Fruit fly (Drosophila melanogaster) ovary, adult (tissue): Measurements from ENCODE around the gene Tengl2.

ENCODE experiments used
- CG17801 ChIP-seq: fragments of 200-800 bp; optimal IDR thresholded peaks from 2 replicates; lab custom pipeline; 2019; ENCODE audit warnings: missing biosample characterization, mild to moderate bottlenecking, missing genetic modification characterization, moderate library complexity; ENCODE audit not compliant: partially characterized antibody

Tengl2 gene

DNA sequence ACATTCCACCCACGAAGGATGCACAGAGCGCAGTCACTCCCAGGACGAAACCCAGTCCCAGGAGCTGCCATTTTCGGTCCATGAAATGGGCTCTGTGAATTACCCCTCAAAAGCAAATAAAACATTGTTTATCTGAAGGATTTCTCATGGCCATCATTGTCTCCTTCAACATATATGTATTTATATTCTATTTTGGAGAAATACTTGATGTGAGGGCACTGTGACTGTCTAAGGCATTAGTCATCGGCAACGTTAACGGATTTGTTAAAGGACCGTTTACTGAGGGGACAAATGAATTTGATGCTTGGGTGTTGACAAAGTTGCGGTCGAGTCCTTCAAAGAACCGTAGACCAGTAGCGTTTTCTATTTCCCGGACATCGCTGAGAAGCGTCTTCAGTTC lies at the start of gene Tengl2:
Tengl2 (minus strand) TSS at position 101 of the 400 bp plus-strand sequence.
- no peak for TF ChIP-seq CG17801 (GFP tag; lab: Kevin White, UChicago)

DNA sequence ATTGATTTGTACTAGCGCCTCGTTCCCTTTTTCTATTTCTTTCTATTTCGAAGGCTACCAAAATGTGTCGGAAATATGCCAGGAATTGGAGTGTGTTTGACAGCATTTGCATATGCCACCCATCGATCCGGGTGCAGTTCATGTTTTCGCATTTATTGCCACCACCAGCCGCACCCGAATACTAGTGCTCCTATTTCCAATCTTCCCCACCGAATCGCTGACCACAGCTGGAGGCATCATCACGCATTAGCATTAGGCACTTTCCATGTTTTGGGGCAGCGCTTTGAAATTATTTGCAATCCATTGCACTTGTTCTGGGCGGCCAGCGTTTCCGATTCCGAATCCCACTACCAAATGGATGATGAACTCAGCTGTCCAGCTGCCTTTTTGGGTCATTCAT lies 48.6 kb upstream of the Tengl2 start, which contains the start of gene CG42658:
CG42658 (minus strand) TSS at position 101 of the 400 bp plus-strand sequence.
- TF ChIP-seq CG17801 (GFP tag; lab: Kevin White, UChicago): no peak

DNA sequence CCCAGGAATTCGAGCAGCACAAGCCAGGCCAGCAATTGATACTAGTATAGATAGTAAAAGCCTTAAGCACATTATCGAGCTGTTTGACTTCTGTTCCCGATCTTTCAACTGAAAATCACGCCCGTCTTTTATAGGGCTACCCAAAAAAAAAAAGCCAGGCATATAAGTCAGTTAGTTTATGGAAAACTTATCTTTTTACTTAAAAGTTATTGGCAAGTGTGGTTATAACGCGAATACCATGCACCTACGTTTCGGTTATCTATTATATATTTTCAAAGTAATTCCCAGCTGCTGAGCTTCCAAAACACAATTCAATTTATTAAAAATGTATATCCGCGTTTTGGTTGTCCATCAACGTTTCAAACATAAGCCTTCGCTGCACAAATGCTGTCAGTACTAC lies 47.6 kb upstream of the Tengl2 start, which contains the start of gene CG31681:
CG31681 (minus strand) TSS at position 101 of the 400 bp plus-strand sequence.
- no peak for TF ChIP-seq CG17801 (GFP tag; lab: Kevin White, UChicago)

DNA sequence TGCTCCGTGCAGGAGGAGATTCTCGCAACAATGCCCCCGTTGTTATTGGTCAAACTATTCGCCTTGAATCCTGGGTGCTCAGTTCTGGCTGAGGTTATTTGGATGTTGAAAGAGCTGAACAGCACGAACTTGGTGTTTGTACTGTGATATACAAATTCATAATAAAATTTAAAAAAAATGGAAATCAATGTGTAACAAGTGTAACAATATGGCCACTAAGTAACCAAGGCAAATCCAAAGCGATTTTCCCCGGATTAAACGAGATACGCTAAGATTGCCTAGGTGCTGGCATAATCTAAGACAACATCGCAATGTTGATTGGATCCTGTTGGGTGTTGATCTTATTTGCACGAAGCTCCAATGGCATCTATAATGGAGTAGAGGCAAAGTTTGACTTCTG lies 45.7 kb upstream of the Tengl2 start, which contains the start of gene CG4271:
CG4271 (plus strand) TSS at position 301 of the 400 bp plus-strand sequence.
- no peak for TF ChIP-seq CG17801 (GFP tag; lab: Kevin White, UChicago)

DNA sequence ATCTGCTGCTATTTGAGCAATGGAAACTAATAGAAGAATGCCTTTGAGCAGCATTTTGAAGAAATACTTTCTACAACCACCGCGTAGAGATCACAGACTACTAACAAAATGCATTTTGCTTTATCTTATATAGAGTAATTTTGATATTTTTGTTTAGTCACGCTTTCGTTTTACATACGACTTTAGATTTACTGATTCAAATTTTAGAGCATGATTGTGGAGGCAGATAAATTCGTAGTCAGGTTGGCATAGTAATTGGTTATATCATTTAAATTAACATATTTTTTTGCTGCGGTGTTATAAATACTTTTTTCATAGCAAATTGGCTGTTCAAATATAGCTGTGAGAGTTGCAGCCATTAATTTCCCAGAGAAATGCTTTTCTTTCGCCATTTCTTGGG lies 29.9 kb upstream of the Tengl2 start, which contains the start of gene CG17242:
CG17242 (minus strand) TSS at position 101 of the 400 bp plus-strand sequence.
- no peak for TF ChIP-seq CG17801 (GFP tag; lab: Kevin White, UChicago)

DNA sequence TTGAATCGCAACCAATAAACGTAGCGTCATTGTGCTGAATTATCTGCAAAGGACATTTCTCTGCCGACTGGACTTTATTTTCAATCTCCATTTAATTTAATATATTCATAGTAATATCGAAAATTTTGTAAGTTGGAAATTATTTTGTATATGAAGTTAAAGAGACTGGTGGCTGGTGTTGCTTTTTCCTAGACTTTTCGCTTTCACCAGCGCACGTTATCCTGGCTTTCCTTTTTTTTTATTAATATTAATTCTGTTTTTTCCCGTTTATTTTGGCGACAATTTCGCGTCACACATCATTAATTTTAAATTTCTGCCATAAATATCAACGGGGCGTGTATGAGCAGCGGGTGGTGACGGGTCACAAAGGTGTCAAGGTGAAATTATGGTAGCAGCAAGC lies 26.0 kb upstream of the Tengl2 start, which contains the start of gene CG34049:
CG34049 (minus strand) TSS at position 101 of the 400 bp plus-strand sequence.
- no peak for TF ChIP-seq CG17801 (GFP tag; lab: Kevin White, UChicago)

DNA sequence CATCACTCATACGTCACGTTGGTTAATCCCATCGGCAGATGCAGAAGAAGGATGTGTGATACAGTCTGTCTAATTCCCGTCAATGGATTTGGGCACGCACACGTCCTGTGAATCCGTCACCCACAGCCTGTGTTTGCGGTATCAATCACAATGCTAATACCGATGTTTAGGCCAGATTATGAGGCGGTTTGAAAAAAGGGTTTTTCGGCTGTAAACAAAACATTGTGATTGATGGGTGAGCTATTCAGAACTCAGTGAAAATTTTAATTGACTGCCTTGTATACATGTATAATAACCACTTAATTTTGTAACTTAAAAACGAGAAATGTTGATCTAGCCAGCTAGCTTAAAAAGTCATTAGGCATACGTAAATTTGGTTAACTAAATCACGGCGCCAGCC lies 24.0 kb upstream of the Tengl2 start, which contains the start of gene CG4270:
CG4270 (plus strand) TSS at position 301 of the 400 bp plus-strand sequence.
- TF ChIP-seq CG17801 (GFP tag; lab: Kevin White, UChicago): no peak

DNA sequence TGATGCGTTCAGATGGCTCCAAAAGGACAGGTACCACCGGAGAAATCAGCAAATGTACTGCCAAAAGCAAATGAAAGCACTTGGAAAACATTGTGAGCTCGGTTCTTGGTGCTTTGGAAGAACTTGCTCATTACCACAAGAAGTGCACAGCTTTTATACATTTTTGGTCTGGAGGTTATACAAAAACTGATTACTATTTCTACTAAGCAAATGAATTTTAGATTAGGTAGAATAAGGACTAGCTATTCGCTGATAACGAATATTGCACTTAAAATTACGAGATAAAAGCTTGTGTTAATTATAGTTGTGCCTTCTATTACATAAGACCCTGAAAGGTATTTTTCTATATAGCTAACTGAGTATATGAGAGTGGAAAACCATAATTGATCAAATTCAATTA lies 15.8 kb upstream of the Tengl2 start, which contains the start of gene Send1:
Send1 (minus strand) TSS at position 101 of the 400 bp plus-strand sequence.
- no peak for TF ChIP-seq CG17801 (GFP tag; lab: Kevin White, UChicago)

DNA sequence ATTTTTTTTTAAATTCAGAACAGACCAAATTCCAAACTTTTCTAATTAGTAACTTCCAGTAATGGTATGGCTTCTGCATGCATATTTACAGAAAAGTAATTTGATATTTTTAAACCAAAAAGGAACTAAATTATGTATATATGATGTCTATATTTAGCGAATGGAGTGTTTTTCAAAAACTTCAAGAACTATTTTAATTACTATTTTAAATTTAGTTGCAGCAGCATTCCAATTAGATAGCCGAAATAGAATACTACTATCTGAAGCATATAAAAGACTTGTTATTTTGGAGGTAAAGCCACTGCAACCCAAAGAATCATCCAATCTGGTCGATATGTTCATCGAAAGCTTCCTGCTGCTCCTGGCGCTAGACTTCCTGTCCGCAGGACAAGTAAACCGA lies 13.6 kb upstream of the Tengl2 start, which contains the start of gene CG17234:
CG17234 (plus strand) TSS at position 301 of the 400 bp plus-strand sequence.
- TF ChIP-seq CG17801 (GFP tag; lab: Kevin White, UChicago): no peak

DNA sequence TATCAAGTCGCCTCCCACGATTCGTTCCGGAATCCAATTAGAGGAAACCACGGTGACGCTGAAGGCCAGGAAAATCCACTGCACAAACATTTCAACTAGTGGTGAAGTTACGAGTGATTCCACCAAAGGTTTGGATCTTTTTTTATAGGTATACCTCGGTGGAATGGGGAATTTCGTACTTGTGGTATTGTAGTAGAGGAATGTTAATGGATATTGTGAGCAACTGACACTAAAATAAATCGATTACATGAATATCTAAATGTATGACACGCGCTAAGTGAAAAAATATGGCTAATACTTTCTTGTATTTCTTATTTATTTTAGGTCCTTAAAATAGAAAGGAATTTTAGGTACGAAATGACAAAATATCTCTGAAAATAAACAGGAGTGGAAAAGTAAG lies 13.1 kb upstream of the Tengl2 start, which contains the start of gene CG17239:
CG17239 (minus strand) TSS at position 101 of the 400 bp plus-strand sequence.
- TF ChIP-seq CG17801 (GFP tag; lab: Kevin White, UChicago): no peak

DNA sequence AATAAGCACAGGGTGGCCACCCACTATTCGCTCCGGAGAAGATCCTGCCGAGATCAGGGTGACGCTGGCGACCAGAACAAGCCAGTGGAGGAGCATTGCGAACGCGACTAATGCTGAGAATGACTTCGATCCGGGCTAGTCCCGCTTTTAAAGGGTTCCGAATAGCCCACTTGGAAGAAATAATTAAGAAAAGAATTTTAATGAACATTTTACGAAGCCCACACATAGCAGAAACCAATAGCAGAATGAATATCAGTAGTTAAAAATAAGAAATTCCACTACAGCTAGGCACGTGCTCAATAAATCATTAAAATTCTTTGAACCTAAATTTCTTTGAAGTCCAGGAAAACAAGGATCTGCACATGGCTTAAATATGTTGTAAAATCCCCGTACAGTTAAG lies 12.0 kb upstream of the Tengl2 start, which contains the start of gene Ser12:
Ser12 (minus strand) TSS at position 101 of the 400 bp plus-strand sequence.
- TF ChIP-seq CG17801 (GFP tag; lab: Kevin White, UChicago): no peak

DNA sequence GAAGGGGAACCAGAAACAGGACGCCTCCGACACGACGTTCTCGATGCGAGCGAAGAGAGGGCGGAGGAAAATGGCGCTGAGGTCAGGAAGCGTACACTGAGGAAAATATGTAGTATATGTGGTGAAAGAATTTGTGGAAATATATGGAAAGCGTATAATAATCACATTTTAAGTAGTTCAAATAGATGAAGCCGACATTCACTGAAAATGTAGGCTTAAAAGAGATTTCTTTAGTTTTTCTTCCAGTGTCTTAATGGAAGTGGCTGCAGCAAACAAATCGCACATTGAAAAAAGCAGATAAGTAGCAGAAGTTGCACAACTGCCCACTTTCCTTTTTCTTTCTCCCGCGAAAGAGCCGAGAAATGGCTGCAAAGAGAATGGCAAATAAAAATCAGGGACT lies 10.4 kb upstream of the Tengl2 start:
- no peak for TF ChIP-seq CG17801 (GFP tag; lab: Kevin White, UChicago)

DNA sequence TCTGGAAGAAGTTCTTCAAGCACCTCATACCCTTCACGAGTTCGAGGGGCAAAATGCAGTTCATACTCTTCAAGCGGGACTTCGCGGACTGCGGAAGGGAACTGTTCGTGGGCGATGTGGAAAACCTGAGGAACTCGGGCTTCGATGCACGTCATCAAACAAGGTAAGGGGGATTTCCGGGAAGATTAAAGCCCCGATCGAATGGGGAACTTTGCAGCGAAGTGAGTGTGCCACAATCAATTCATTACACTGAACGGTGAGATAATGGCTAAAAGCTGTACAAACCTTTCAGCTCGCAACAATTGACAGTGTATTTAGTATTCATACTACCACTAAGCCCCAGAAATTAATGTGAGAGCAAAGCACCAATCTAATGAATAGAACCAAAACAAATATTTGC lies 3.6 kb upstream of the Tengl2 start:
- TF ChIP-seq CG17801 (GFP tag; lab: Kevin White, UChicago): no peak

DNA sequence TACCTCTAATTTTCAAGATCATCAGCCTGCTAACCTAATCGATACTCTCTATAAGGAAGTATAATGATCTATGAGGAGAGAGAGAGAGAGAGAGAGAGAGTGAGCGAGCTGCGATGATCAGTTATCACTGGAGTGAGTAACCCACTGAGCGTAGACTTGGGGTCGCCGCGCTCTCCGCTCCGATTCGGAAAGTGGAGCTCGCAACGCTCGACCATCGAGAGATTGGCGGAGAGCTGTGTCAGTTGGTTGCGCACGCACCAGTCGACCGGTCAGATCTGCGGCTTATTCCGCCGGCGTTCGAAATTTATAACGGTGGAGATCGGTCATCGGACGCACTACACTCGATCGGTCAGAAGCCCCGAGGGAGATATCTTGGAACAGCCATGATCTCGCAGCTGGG lies 3.0 kb upstream of the Tengl2 start, which contains the start of gene CG4267:
CG4267 (plus strand) TSS at position 240 of the 400 bp plus-strand sequence.
- peak; percentile 15 for TF ChIP-seq CG17801 (GFP tag; lab: Kevin White, UChicago)

DNA sequence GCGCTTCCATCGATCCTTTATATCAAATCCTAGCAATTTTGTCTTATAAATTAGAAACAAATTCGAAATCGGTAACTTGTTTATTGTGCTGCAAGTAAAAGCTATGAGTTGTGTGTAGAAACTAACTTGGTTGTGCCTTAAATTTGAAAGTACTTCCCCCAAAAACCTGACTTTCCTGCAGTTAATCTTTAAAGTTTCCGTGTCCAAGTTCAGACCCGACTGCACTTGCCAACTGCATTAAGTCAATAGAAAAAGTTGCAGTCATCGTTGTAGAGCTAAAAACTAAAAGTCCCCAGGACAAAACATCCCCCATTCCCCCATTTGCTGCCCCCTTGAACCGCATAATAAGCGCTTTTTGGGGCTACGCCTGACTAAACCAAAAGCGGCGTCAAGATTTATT lies 1.3 kb upstream of the Tengl2 start, which contains the start of gene Tengl1:
Tengl1 (minus strand) TSS at position 101 of the 400 bp plus-strand sequence.
- no peak for TF ChIP-seq CG17801 (GFP tag; lab: Kevin White, UChicago)

DNA sequence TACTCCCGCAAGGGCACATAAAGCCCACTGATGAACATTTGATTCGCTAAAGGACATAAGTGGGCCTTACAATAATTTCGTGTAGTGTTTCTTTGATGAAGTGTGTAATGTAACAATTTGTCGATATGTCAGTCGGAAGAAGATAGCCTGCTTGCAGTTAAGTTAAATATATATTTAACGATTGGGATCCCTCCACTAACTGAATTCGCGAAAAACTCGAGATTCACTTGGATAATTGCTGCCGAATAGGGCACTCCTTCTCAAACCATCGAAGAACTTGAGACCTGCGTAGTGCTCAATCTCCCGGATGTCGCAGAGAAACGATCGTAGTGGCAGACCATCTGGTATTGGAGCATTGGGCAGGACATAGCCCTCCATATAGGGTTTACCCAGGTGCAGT lies 1.0 kb downstream of the Tengl2 start, which contains the start of gene Tengl3:
Tengl3 (minus strand) TSS at position 101 of the 400 bp plus-strand sequence.
- no peak for TF ChIP-seq CG17801 (GFP tag; lab: Kevin White, UChicago)
